Fruit fly (Drosophila melanogaster): ENCODE results near the gene Daxx.

DNA sequence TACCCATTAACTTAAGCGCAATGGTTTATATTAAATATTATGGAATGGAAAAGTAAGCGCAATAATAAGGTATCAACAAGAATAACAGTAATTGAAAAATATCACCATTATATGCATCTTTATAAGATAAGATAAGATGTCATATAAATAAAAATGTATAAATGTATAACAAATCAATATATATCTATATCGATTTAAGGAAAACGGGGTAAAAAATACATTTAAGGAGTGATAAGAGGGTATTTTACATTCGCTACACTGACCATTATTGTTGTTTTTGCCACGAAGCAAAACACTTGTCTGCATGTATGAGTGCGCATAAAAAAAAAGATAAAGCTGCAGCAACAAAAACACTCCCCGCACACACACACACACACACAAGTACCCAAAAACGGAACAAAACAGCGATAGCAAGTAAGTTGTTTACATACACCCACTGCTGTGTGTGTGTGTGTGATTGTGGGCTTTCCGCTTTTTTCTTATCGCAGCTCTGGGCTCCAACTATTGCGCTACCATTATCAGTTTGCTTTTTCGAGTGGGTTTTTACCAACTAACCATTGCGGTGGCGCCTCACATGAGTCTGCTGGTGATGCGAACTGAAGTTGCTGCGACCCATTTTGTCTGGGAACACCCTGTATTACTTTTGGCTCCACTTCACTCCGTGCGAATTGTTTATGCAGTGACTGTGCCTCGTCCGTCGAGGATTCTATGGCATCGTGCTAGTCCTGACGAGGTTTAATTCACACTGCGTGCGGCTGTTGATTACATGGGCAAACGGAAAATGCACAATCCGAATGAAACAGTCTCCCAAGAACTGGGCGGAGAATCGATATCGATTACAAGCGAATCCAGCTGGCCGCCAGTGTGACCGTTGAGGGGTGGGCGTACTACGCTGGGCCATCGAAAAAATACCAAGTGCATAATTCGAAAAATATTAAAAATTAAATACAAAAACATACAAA is 7.4 kb upstream of the Daxx start, which contains the start of gene mmy:
- TF ChIP-seq CG1621 (tag; optimal IDR thresholded peaks at IDR 0.05): peak; percentile 51
- peak; percentile 50 for TF ChIP-seq CG6854 (GFP tag; optimal IDR thresholded peaks at IDR 0.05)
- TF ChIP-seq eg (GFP tag; IDR thresholded peaks at IDR 0.05): peak; percentile 85; the same call in 2 of the 3 replicates
- peak; percentile 69 for TF ChIP-seq OdsH (GFP tag; optimal IDR thresholded peaks at IDR 0.05)
- TF ChIP-seq Ets96B (tag; optimal IDR thresholded peaks at IDR 0.05): peak; percentile 82
- TF ChIP-seq esn (GFP tag; optimal IDR thresholded peaks at IDR 0.05): peak; percentile 43
- peak; percentile 81 for TF ChIP-seq CG15336 (GFP tag; IDR thresholded peaks at IDR 0.05)
- TF ChIP-seq CG11762 (GFP tag; optimal IDR thresholded peaks at IDR 0.05; ENCODE audit: insufficient read depth): peak; percentile 59
- TF ChIP-seq Smox (GFP tag; optimal IDR thresholded peaks at IDR 0.05): peak; percentile 34
